Worm (Caenorhabditis elegans) whole organism, early embryonic: ENCODE results near the gene C04E7.1.
"Not testable (repeated sequence)": the region's sequence is repeated elsewhere in the genome, so short reads cannot be mapped to it uniquely, and the experiment has no call there.

Experiments used
- B0310.2 ChIP-seq: sonication (generic microtip); optimal IDR thresholded peaks from 2 replicates; lab custom pipeline; 2016; ENCODE audit warnings: mild to moderate bottlenecking, missing genetic modification characterization, missing compliant biosample characterization
- F13C5.2 ChIP-seq: sonication (generic microtip); optimal IDR thresholded peaks from 2 replicates; lab custom pipeline; 2017; ENCODE audit warnings: mild to moderate bottlenecking, missing genetic modification characterization, inconsistent platforms, missing compliant biosample characterization
- aly-1 ChIP-seq: sonication (generic microtip); optimal IDR thresholded peaks from 2 replicates; lab custom pipeline; 2016; ENCODE audit warnings: missing genetic modification characterization, missing compliant biosample characterization
- ama-1 ChIP-seq: fragments of 150-350 bp; optimal IDR thresholded peaks from 2 replicates; lab custom pipeline; 2014
- ceh-13 ChIP-seq: fragments of 200-800 bp; sonication (Bioruptor generic); optimal IDR thresholded peaks from 2 replicates; lab custom pipeline; 2018; ENCODE audit warnings: mild to moderate bottlenecking, missing genetic modification characterization, missing compliant biosample characterization
- ceh-36 ChIP-seq: sonication (generic microtip); optimal IDR thresholded peaks from 2 replicates; lab custom pipeline; 2016; ENCODE audit warnings: missing genetic modification characterization, inconsistent platforms, missing compliant biosample characterization
- ets-7 ChIP-seq: sonication (generic microtip); optimal IDR thresholded peaks from 2 replicates; lab custom pipeline; 2016; ENCODE audit warnings: missing genotype, missing genetic modification characterization, missing compliant biosample characterization
- flt-1 ChIP-seq: fragments of 200-800 bp; sonication (Bioruptor generic); IDR thresholded peaks from 2 replicates; pipeline ENCODE4 v1.3.6; 2022; ENCODE audit warnings: missing genetic modification characterization, missing compliant biosample characterization
- hmbx-1 ChIP-seq: sonication (generic microtip); optimal IDR thresholded peaks from 2 replicates; lab custom pipeline; 2016; ENCODE audit warnings: mild to moderate bottlenecking, missing genetic modification characterization, missing compliant biosample characterization
- hmg-4 ChIP-seq: fragments of 200-800 bp; sonication (Bioruptor generic); optimal IDR thresholded peaks from 2 replicates; lab custom pipeline; 2018; ENCODE audit warnings: mild to moderate bottlenecking, missing genetic modification characterization, missing compliant biosample characterization
- hnd-1 ChIP-seq: sonication (generic microtip); optimal IDR thresholded peaks from 2 replicates; lab custom pipeline; 2016; ENCODE audit warnings: missing genetic modification characterization, missing compliant biosample characterization
- pes-1 ChIP-seq: fragments of 200-800 bp; sonication (Bioruptor generic); IDR thresholded peaks from 2 replicates; pipeline ENCODE4 v1.3.6; 2022; ENCODE audit warnings: missing genetic modification reagents, missing genetic modification characterization, missing compliant biosample characterization
- scrt-1 ChIP-seq: fragments of 200-800 bp; sonication (Bioruptor generic); IDR thresholded peaks from 2 replicates; pipeline ENCODE4 v1.3.6; 2022; ENCODE audit warnings: missing genetic modification characterization, missing compliant biosample characterization
- sea-1 ChIP-seq: fragments of 200-800 bp; sonication (Bioruptor generic); conservative IDR thresholded peaks from 2 replicates; pipeline ENCODE4 v1.3.6; 2022; ENCODE audit warnings: missing genetic modification characterization, missing compliant biosample characterization
- tbx-11 ChIP-seq: fragments of 200-800 bp; sonication (Bioruptor generic); IDR thresholded peaks from 2 replicates; pipeline ENCODE4 v1.3.6; 2022; ENCODE audit warnings: missing genetic modification characterization, missing compliant biosample characterization
- tbx-37 ChIP-seq: fragments of 200-800 bp; sonication (Bioruptor generic); conservative IDR thresholded peaks from 2 replicates; pipeline ENCODE4 v1.3.6; 2022; ENCODE audit warnings: missing genetic modification reagents, missing genetic modification characterization, missing compliant biosample characterization
- tra-4 ChIP-seq: sonication (generic microtip); optimal IDR thresholded peaks from 2 replicates; lab custom pipeline; 2017; ENCODE audit warnings: missing genetic modification characterization, missing compliant biosample characterization

Gene C04E7.1

DNA sequence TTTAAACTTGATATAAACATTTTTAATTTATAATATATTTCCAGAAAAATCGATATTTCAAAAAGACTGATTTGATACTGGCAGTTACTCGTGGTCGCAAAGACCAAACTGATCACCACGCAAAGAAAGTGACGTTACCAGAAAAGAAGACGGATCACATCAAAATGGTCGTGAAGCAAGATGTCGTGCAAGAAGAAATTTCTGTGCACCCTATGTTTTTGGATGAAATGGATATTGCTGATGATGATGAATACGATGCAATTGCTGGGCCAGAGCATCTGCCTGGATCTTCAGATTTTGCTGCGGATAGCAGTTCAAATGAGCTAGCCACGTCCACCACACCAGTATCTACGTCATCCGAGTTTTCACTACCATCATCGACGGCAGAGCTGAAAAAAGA lies 29.2 kb upstream of the C04E7.1 start:
- no peak for TF ChIP-seq sea-1 (GFP tag; lab: Robert Waterston, UW)
- no peak for TF ChIP-seq pes-1 (GFP tag; lab: Robert Waterston, UW)
- no peak for TF ChIP-seq tbx-37 (GFP tag; lab: Robert Waterston, UW)
- no peak for TF ChIP-seq ets-7

DNA sequence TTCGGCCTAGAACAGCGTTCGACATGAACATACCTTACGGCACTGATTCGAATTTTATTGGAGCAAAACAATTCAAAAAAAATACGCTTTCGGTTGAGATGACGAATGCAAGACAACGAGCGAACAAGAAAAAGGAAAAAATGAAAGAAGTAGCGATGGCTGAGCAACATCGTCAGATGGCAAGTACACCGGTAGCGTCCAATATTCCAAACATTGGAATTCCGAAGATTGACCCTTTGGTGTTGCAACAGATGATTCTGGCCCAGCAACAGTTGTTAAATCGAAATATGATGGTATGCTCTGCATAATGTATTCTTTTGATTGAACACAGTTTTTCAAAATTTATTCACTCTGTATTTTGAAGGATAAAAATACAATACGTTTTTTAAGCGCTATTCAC lies 25.2 kb upstream of the C04E7.1 start:
- TF ChIP-seq ceh-13 = no peak
- no peak for TF ChIP-seq hmg-4 (GFP tag; lab: Kevin White, UChicago)
- no peak for TF ChIP-seq tra-4
- TF ChIP-seq hmbx-1 (tag; lab: Kevin White, UChicago) = no peak
- TF ChIP-seq tbx-11 (GFP tag; lab: Robert Waterston, UW) = no peak
- TF ChIP-seq flt-1 (GFP tag; lab: Robert Waterston, UW) = no peak
- no peak for TF ChIP-seq B0310.2 (tag; lab: Kevin White, UChicago)
- no peak for TF ChIP-seq hnd-1 (tag; lab: Kevin White, UChicago)
- no peak for TF ChIP-seq tbx-37 (GFP tag; lab: Robert Waterston, UW)
- no peak for TF ChIP-seq pes-1 (GFP tag; lab: Robert Waterston, UW)
- no peak for TF ChIP-seq ama-1
- TF ChIP-seq ceh-36 (tag; lab: Kevin White, UChicago) = no peak
- no peak for TF ChIP-seq aly-1 (tag; lab: Kevin White, UChicago)
- TF ChIP-seq sea-1 (GFP tag; lab: Robert Waterston, UW) = no peak
- TF ChIP-seq ets-7 = no peak

- TF ChIP-seq ama-1 (no peak), B0310.2 (tag; lab: Kevin White, UChicago) (no peak), flt-1 (GFP tag; lab: Robert Waterston, UW) (no peak), sea-1 (GFP tag; lab: Robert Waterston, UW) (no peak), aly-1 (tag; lab: Kevin White, UChicago) (no peak)
Observed at ce11 chrX:334452-334851, 23.4 kb upstream of the C04E7.1 start.

DNA sequence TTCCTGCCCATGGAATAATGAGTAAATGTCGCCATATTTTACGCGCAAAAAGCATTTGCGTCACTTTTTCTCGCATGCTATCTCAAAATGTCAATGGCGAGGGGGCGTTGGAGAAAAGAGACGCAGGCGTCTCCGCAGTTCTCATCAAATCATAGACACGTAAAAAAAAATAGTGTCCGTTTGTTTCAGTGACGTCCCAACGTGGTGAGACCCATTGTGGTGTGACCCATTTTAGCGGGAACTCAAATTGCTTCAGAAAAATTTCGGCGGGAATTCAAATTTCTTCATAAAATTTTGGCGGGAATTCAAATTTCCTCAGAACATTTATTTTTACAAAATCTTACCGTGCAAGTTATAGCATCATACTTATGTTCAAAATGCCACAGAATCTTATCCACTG lies 14.1 kb upstream of the C04E7.1 start:
- no peak for TF ChIP-seq pes-1 (GFP tag; lab: Robert Waterston, UW)
- no peak for TF ChIP-seq hmbx-1 (tag; lab: Kevin White, UChicago)
- no peak for TF ChIP-seq F13C5.2 (tag; lab: Kevin White, UChicago)
- TF ChIP-seq aly-1 (tag; lab: Kevin White, UChicago) = no peak
- no peak for TF ChIP-seq tbx-37 (GFP tag; lab: Robert Waterston, UW)
- TF ChIP-seq sea-1 (GFP tag; lab: Robert Waterston, UW) = no peak
- TF ChIP-seq ama-1 = no peak
- TF ChIP-seq ceh-13 = no peak
- TF ChIP-seq scrt-1 (GFP tag; lab: Robert Waterston, UW) = no peak
- TF ChIP-seq hnd-1 (tag; lab: Kevin White, UChicago) = no peak
- no peak for TF ChIP-seq flt-1 (GFP tag; lab: Robert Waterston, UW)
- TF ChIP-seq hmg-4 (GFP tag; lab: Kevin White, UChicago) = no peak
- no peak for TF ChIP-seq ets-7
- TF ChIP-seq tbx-11 (GFP tag; lab: Robert Waterston, UW) = no peak
- TF ChIP-seq B0310.2 (tag; lab: Kevin White, UChicago) = no peak
- TF ChIP-seq tra-4 = no peak
- no peak for TF ChIP-seq ceh-36 (tag; lab: Kevin White, UChicago)

ce11 chrX:347117-347516 lies 10.8 kb upstream of the C04E7.1 start, which contains the start of gene C04E7.3:
Gene C04E7.3, minus strand, starts transcription at chrX:347217.
- TF ChIP-seq B0310.2 (tag; lab: Kevin White, UChicago); ceh-13; hnd-1 (tag; lab: Kevin White, UChicago): not testable (repeated sequence)

ce11 chrX:348141-348540 lies 9.8 kb upstream of the C04E7.1 start:
- TF ChIP-seq ceh-13 (no peak), F13C5.2 (tag; lab: Kevin White, UChicago) (no peak), hmg-4 (GFP tag; lab: Kevin White, UChicago) (no peak), tbx-37 (GFP tag; lab: Robert Waterston, UW) (no peak), ets-7 (no peak), B0310.2 (tag; lab: Kevin White, UChicago) (no peak), sea-1 (GFP tag; lab: Robert Waterston, UW) (no peak)

- TF ChIP-seq tbx-11 (GFP tag; lab: Robert Waterston, UW) = peak; percentile 87
- peak; percentile 93 for TF ChIP-seq flt-1 (GFP tag; lab: Robert Waterston, UW)
- TF ChIP-seq pes-1 (GFP tag; lab: Robert Waterston, UW) = peak; percentile 93
- TF ChIP-seq ceh-36 (tag; lab: Kevin White, UChicago) = peak; percentile 18
- TF ChIP-seq scrt-1 (GFP tag; lab: Robert Waterston, UW) = peak; percentile 91
- TF ChIP-seq tbx-37 (GFP tag; lab: Robert Waterston, UW) = peak; percentile 89
- TF ChIP-seq sea-1 (GFP tag; lab: Robert Waterston, UW) = peak; percentile 90
Observed at ce11 chrX:351398-351797, 6.5 kb upstream of the C04E7.1 start.

DNA sequence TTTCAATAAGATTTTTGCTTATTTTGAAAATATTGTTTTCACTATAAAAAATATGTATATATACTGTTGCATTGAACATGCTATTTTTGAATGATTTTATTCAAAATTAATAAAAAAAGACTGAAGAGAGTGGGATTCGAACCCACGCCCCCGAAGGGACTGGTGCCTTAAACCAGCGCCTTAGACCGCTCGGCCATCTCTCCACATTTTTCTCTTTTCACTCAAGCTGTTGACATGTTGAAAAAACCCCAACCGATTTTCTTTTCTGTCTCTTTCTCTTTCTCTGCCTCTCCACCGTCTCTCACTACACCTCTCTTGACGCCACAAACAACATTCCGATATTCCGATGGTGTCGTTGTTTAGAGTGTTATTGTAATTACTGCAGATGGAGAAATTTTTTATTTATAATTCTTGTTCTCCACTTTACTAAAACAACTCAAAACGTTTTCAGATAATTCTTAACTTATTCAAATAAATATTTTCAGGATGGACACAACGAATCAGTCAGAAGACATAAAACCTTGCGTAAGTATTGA lies 4.7 kb upstream of the C04E7.1 start, which contains the start of gene sor-3:
Gene sor-3 (plus strand): TSS at position 486 of the 536 bp plus-strand sequence.
- TF ChIP-seq tra-4 (peak; percentile 75), sea-1 (GFP tag; lab: Robert Waterston, UW) (peak; percentile 91), ceh-13 (peak; percentile 70), hmbx-1 (tag; lab: Kevin White, UChicago) (peak; percentile 65), scrt-1 (GFP tag; lab: Robert Waterston, UW) (peak; percentile 90), ama-1 (no peak), tbx-11 (GFP tag; lab: Robert Waterston, UW) (peak; percentile 90), B0310.2 (tag; lab: Kevin White, UChicago) (peak; percentile 65), tbx-37 (GFP tag; lab: Robert Waterston, UW) (peak; percentile 94), ets-7 (peak; percentile 62), hmg-4 (GFP tag; lab: Kevin White, UChicago) (peak; percentile 94), hnd-1 (tag; lab: Kevin White, UChicago) (peak; percentile 85), ceh-36 (tag; lab: Kevin White, UChicago) (peak; percentile 78), aly-1 (tag; lab: Kevin White, UChicago) (peak; percentile 69), flt-1 (GFP tag; lab: Robert Waterston, UW) (peak; percentile 85), F13C5.2 (tag; lab: Kevin White, UChicago) (peak; percentile 96), pes-1 (GFP tag; lab: Robert Waterston, UW) (peak; percentile 91)
